Fruit fly (Drosophila melanogaster) Kc167 (cell line): ENCODE measurements around the gene CG13599.

Source experiments
- Myc ChIP-seq: fragments of >200 bp; optimal IDR thresholded peaks from 2 replicates; lab custom pipeline; 2017; ENCODE audit warnings: missing external identifiers
- h ChIP-seq: fragments of >200 bp; optimal IDR thresholded peaks from 3 replicates; lab custom pipeline; 2018; ENCODE audit warnings: missing external identifiers
- insv ChIP-seq: fragments of >200 bp; optimal IDR thresholded peaks from 3 replicates; lab custom pipeline; 2018; ENCODE audit warnings: missing external identifiers
- psq ChIP-seq: fragments of >200 bp; optimal IDR thresholded peaks from 2 replicates; lab custom pipeline; 2017; ENCODE audit warnings: missing external identifiers
- ttk ChIP-seq: sonication (Bioruptor generic); optimal IDR thresholded peaks from 2 replicates; lab custom pipeline; 2017; ENCODE audit warnings: missing external identifiers

DNA sequence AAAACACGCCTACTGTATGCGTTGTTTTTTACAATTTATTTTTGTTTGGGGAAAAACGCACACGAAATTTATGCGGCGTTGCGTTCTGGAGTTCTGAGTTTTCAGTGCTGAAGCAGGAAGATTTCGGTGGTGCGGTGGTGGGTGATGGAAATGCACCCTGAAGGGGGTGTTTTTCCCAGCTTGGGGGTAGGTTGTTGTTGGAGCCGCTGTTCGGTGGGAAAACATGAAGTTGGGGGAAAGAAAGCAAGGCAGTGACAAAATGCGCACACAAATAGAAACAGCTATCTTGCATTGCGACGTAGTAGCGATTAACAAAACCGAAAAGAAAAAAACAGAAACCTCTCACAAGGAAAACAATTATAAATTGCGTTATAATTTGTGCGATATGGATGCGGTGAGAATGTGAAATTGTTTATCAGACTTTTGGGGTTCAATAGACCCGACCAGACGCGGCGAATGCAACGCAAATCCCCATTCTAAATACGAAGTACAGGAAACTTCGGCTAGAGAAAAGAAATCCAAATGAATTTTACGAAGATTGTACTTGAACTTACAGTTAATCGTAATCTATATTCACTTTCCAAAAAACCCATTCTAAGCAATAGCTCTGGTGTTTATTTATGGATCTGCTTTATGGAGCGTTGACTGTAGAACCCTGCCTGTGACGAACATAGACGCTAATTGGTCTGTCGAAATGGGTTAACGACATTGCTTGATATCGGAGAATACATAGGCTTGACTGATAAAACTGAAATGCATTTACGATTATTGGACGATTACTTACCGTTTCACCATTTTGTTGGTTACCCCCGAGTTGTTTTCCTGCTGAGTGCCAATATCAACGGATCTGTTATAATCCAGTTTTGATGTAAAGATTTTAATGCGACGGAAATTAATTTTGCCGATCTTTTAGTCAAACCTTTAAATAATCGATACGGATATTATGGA is 42.9 kb upstream of the CG13599 start:
- no peak for TF ChIP-seq insv (lab: Kevin White, UChicago)
- TF ChIP-seq psq (lab: Kevin White, UChicago) = no peak
- TF ChIP-seq Myc (lab: Kevin White, UChicago) = no peak
- no peak for TF ChIP-seq h (lab: Kevin White, UChicago)
- TF ChIP-seq ttk = no peak
